Worm (Caenorhabditis elegans): ENCODE data around the gene srh-67.

The srh-67 gene

DNA sequence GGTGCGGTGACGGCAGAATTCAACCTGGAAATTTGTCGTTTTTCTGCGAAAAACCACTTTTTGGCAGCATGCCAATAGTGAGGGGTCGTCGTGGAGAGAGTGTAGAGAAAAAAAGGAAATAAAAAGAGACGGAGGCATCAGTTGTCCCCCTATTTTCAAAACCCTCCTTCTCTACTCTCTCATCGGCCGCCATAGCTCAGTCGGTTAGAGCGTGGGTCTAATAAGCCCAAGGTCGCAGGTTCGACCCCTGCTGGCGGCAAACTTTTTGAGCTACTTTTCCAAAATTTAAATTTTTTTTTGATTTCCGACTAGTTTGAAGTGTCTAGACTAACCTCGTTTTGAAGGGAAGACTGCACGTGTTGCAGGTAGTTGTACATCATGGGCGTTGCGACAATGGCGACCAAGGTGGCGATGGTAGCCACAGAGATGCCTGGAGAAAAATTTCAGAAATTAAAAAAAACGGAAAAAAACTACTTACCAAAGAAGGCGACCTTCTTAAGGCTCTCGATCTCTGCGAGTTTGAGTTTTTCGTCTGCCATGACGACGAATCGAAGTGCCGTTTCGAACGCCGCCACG is 14.1 kb upstream of the srh-67 start, which contains the start of gene col-85 (continued):
- TF ChIP-seq unc-86 (tag; optimal IDR thresholded peaks at IDR 0.05) (peak; percentile 84), hlh-30 (tag; optimal IDR thresholded peaks at IDR 0.05; ENCODE audit: insufficient read depth) (peak; percentile 46), lin-11 (tag; optimal IDR thresholded peaks at IDR 0.05) (peak; percentile 87), Y22D7AL.16 (tag; optimal IDR thresholded peaks at IDR 0.05) (peak; percentile 94), ahr-1 (tag; optimal IDR thresholded peaks at IDR 0.05) (peak; percentile 86), pha-4 (tag; optimal IDR thresholded peaks at IDR 0.05) (no peak), pag-3 (tag; optimal IDR thresholded peaks at IDR 0.05; ENCODE audit: borderline replicate concordance) (peak; percentile 89), dmd-4 (tag; optimal IDR thresholded peaks at IDR 0.05; ENCODE audit: borderline replicate concordance) (peak; percentile 94), sdc-2 (tag; optimal IDR thresholded peaks at IDR 0.05) (peak; percentile 89), ceh-19 (GFP tag; optimal IDR thresholded peaks at IDR 0.05) (peak; percentile 94), fax-1 (tag; optimal IDR thresholded peaks at IDR 0.05) (peak; percentile 88), elt-4 (tag; optimal IDR thresholded peaks at IDR 0.05) (no peak), elt-2 (tag; optimal IDR thresholded peaks at IDR 0.05) (peak; percentile 96), madf-2 (tag; optimal IDR thresholded peaks at IDR 0.05) (peak; percentile 93), ceh-22 (tag; optimal IDR thresholded peaks at IDR 0.05) (no peak), T23F11.4 (GFP tag; optimal IDR thresholded peaks at IDR 0.05) (peak; percentile 97), tbx-2 (tag; optimal IDR thresholded peaks at IDR 0.05) (peak; percentile 92), sox-2 (GFP tag; IDR thresholded peaks at IDR 0.05) (peak; percentile 92), ceh-31 (tag; optimal IDR thresholded peaks at IDR 0.05) (peak; percentile 86), hlh-15 (tag; optimal IDR thresholded peaks at IDR 0.05) (peak; percentile 91), ceh-9 (tag; optimal IDR thresholded peaks at IDR 0.05) (peak; percentile 93), F13H6.1 (tag; optimal IDR thresholded peaks at IDR 0.05) (peak; percentile 85), hlh-6 (tag; optimal IDR thresholded peaks at IDR 0.05) (peak; percentile 95), ceh-30 (tag; optimal IDR thresholded peaks at IDR 0.05) (peak; percentile 3), ama-1 (optimal IDR thresholded peaks at IDR 0.05) (no peak), ztf-16 (tag; optimal IDR thresholded peaks at IDR 0.05) (peak; percentile 95)

DNA sequence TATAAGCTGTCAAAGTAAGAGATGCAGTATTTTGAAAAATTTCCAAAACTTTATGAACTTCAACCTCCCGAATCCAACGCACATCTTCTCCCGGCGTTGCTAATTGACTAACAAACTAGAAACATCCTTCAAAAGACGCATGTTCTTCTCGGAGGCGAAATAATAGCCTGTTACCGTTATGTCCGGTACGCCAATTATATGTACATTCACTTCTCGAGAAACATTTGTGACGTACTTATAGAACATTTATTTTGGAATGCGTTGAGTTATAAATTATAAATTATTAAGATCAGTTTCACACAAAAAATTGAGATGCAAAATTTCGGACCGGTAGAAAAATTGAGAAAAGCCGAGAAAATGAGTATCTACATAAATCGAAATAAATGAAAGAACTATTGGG is 11.8 kb upstream of the srh-67 start, which contains the start of gene T21B4.3:
TSS of gene T21B4.3 (minus strand) at position 101 of the 400 bp plus-strand sequence.
- TF ChIP-seq fkh-10 (GFP tag; optimal IDR thresholded peaks at IDR 0.05) (no peak), hlh-15 (tag; optimal IDR thresholded peaks at IDR 0.05) (no peak), ceh-48 (tag; optimal IDR thresholded peaks at IDR 0.05) (no peak), hlh-30 (tag; optimal IDR thresholded peaks at IDR 0.05; ENCODE audit: insufficient read depth) (no peak), fkh-6 (tag; optimal IDR thresholded peaks at IDR 0.05) (no peak), C08G9.2 (tag; optimal IDR thresholded peaks at IDR 0.05) (no peak), ceh-22 (tag; optimal IDR thresholded peaks at IDR 0.05) (no peak), odd-2 (tag; optimal IDR thresholded peaks at IDR 0.05) (no peak), mec-3 (tag; optimal IDR thresholded peaks at IDR 0.05; ENCODE audit: borderline replicate concordance) (no peak), dve-1 (tag; optimal IDR thresholded peaks at IDR 0.05) (no peak)

DNA sequence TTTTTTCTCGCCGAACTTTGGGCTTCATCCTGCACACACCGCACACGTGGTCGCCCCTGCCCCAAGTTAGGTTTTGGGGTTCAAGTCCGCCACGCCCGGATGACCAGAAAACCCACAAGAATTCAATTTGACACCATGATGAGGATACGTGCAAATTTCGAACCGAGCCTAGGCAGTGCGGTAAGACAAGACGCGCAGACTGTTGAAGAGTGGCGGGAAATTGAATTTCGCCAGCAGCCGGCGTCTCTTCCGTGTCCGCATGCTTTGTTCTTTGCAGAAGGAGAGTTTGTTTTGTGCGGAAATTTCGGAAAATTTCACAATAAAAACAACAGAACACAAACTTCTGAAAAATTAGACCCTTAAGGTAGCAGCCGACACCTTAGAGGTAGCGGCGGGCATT is 8.8 kb upstream of the srh-67 start:
- TF ChIP-seq ama-1 (optimal IDR thresholded peaks at IDR 0.05) (no peak), pha-2 (tag; optimal IDR thresholded peaks at IDR 0.05) (no peak), odd-2 (tag; optimal IDR thresholded peaks at IDR 0.05) (no peak), hlh-6 (tag; optimal IDR thresholded peaks at IDR 0.05) (no peak), ceh-14 (tag; optimal IDR thresholded peaks at IDR 0.05) (no peak), unc-42 (tag; optimal IDR thresholded peaks at IDR 0.05) (peak; percentile 92)

DNA sequence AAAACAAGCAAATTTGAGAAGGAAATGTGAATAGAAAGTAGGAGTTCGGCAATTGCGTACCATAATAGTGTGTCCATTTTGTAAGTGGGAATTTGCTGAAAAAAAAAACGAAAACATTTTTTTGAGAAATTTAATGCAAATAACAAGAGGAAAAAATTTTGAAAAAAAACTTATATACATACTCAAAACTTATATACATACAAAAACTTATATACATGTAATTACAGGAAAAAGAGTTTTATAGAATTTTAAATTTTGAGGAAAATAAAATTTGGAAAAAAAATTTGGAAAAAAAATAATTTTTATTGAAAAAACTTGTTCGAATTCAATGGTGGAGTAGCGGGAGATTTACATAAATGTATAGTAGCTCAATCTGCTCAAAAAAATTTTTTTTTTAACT is 6.0 kb upstream of the srh-67 start, which contains the start of gene ador-1:
TSS of gene ador-1 (minus strand) at position 101 of the 400 bp plus-strand sequence.
- TF ChIP-seq ceh-34 (tag; optimal IDR thresholded peaks at IDR 0.05) (no peak), pqm-1 (tag; optimal IDR thresholded peaks at IDR 0.05) (no peak), ref-2 (tag; optimal IDR thresholded peaks at IDR 0.05) (no peak), K09A11.1 (tag; optimal IDR thresholded peaks at IDR 0.05; ENCODE audit: insufficient read depth) (no peak), nfya-1 (tag; optimal IDR thresholded peaks at IDR 0.05) (no peak), dmd-4 (tag; optimal IDR thresholded peaks at IDR 0.05; ENCODE audit: borderline replicate concordance) (no peak), ets-4 (tag; optimal IDR thresholded peaks at IDR 0.05) (no peak), hlh-13 (GFP tag; optimal IDR thresholded peaks at IDR 0.05) (no peak), mec-3 (tag; optimal IDR thresholded peaks at IDR 0.05; ENCODE audit: borderline replicate concordance) (no peak), fkh-6 (tag; optimal IDR thresholded peaks at IDR 0.05) (no peak), tbx-2 (tag; optimal IDR thresholded peaks at IDR 0.05) (no peak), hlh-8 (tag; optimal IDR thresholded peaks at IDR 0.05) (no peak), ceh-48 (tag; optimal IDR thresholded peaks at IDR 0.05) (no peak), lin-11 (tag; optimal IDR thresholded peaks at IDR 0.05) (no peak), ceh-45 (GFP tag; IDR thresholded peaks at IDR 0.05) (no peak), odd-2 (tag; optimal IDR thresholded peaks at IDR 0.05) (no peak), unc-86 (tag; optimal IDR thresholded peaks at IDR 0.05) (no peak), C38D4.7 (GFP tag; optimal IDR thresholded peaks at IDR 0.05) (no peak), ceh-19 (GFP tag; optimal IDR thresholded peaks at IDR 0.05) (no peak)

All from whole organism, late embryonic.